Worm (Caenorhabditis elegans): Measurements from ENCODE around the gene C27B7.5.

- TF ChIP-seq W03F9.2 (tag; optimal IDR thresholded peaks at IDR 0.05) (no peak), him-1 (tag; optimal IDR thresholded peaks at IDR 0.05) (no peak)
Measured at ce11 chrIV:8865343-8865742, 36.1 kb upstream of the C27B7.5 start, which contains the start of gene C09G9.1.

Measured in whole organism, L4/young adult.